Fruit fly (Drosophila melanogaster) whole organism, prepupa: Measurements from ENCODE around the gene Cp18.
A peak's percentile ranks its signal among the peaks of the same experiment; 100 is the strongest.

ENCODE experiments used
- Blimp-1 ChIP-seq: fragments of 200-800 bp; sonication (Bioruptor generic); optimal IDR thresholded peaks from 3 replicates; lab custom pipeline; 2017; ENCODE audit warnings: missing biosample characterization, missing genetic modification characterization, mild to moderate bottlenecking, moderate library complexity, missing genetic modification reagents
- CG10631 ChIP-seq: fragments of 200-800 bp; sonication (Bioruptor generic); optimal IDR thresholded peaks from 2 replicates; lab custom pipeline; 2016; ENCODE audit warnings: missing biosample characterization, missing genetic modification characterization
- CG11294 ChIP-seq: fragments of 200-800 bp; sonication (Bioruptor generic); IDR thresholded peaks from 2 replicates; pipeline ENCODE4 v1.3.6; 2022; ENCODE audit warnings: missing biosample characterization, missing genetic modification characterization
- CG1621 ChIP-seq: fragments of 200-800 bp; sonication (Bioruptor generic); optimal IDR thresholded peaks from 3 replicates; lab custom pipeline; 2018; ENCODE audit warnings: missing biosample characterization, mild to moderate bottlenecking, missing genetic modification characterization
- CG16779 ChIP-seq: fragments of 200-800 bp; sonication (Bioruptor generic); optimal IDR thresholded peaks from 3 replicates; lab custom pipeline; 2017; ENCODE audit warnings: missing biosample characterization, mild to moderate bottlenecking, missing genetic modification characterization
- CG31627 ChIP-seq: fragments of 200-800 bp; sonication (Bioruptor generic); optimal IDR thresholded peaks from 3 replicates; lab custom pipeline; 2016; ENCODE audit warnings: missing biosample characterization, missing genetic modification characterization
- CG32006 ChIP-seq: fragments of 200-800 bp; sonication (Bioruptor generic); optimal IDR thresholded peaks from 3 replicates; lab custom pipeline; 2017; ENCODE audit warnings: missing biosample characterization, mild to moderate bottlenecking, missing genetic modification characterization
- CG34406 ChIP-seq: fragments of 200-800 bp; sonication (Bioruptor generic); optimal IDR thresholded peaks from 3 replicates; lab custom pipeline; 2016; ENCODE audit warnings: missing biosample characterization, missing genetic modification characterization
- CG3919 ChIP-seq: fragments of 200-800 bp; sonication (Bioruptor generic); optimal IDR thresholded peaks from 3 replicates; lab custom pipeline; 2016; ENCODE audit warnings: missing biosample characterization, missing genetic modification characterization
- CG6792 ChIP-seq: fragments of 200-800 bp; sonication (Bioruptor generic); optimal IDR thresholded peaks from 3 replicates; lab custom pipeline; 2016; ENCODE audit warnings: missing biosample characterization, missing genetic modification characterization
- CG6808 ChIP-seq: fragments of 200-800 bp; sonication (Bioruptor generic); optimal IDR thresholded peaks from 3 replicates; lab custom pipeline; 2017; ENCODE audit warnings: missing biosample characterization, missing genetic modification characterization, mild to moderate bottlenecking, moderate library complexity, missing genetic modification reagents
- CG6854 ChIP-seq: fragments of 200-800 bp; sonication (Bioruptor generic); optimal IDR thresholded peaks from 2 replicates; lab custom pipeline; 2017; ENCODE audit warnings: missing biosample characterization, mild to moderate bottlenecking, missing genetic modification characterization
- CG7368 ChIP-seq: fragments of 200-800 bp; sonication (Bioruptor generic); optimal IDR thresholded peaks from 3 replicates; lab custom pipeline; 2016; ENCODE audit warnings: missing biosample characterization, missing genetic modification characterization
- CG8119 ChIP-seq: fragments of 200-800 bp; sonication (Bioruptor generic); IDR thresholded peaks from 3 replicates; pipeline ENCODE4 v1.3.6; 2022; ENCODE audit warnings: missing biosample characterization, missing genetic modification characterization
- CG8632 ChIP-seq: fragments of 200-800 bp; sonication (Bioruptor generic); optimal IDR thresholded peaks from 3 replicates; lab custom pipeline; 2016; ENCODE audit warnings: missing biosample characterization, missing genetic modification characterization
- Eip75B ChIP-seq: fragments of 200-800 bp; sonication (Bioruptor generic); optimal IDR thresholded peaks from 3 replicates; lab custom pipeline; 2016; ENCODE audit warnings: missing biosample characterization, missing genetic modification characterization
- Eip78C ChIP-seq: fragments of 200-800 bp; sonication (Bioruptor generic); peaks from one replicate; lab custom pipeline; 2016; ENCODE audit warnings: missing biosample characterization, missing genetic modification characterization
- Ets96B ChIP-seq: fragments of 200-800 bp; optimal IDR thresholded peaks from 2 replicates; lab custom pipeline; 2019; ENCODE audit warnings: missing biosample characterization, mild to moderate bottlenecking, missing genetic modification characterization, moderate library complexity
- Hr38 ChIP-seq: sonication (Bioruptor generic); optimal IDR thresholded peaks from 2 replicates; lab custom pipeline; 2016; ENCODE audit warnings: missing biosample characterization, missing genetic modification characterization
- Hr39 ChIP-seq: fragments of 200-800 bp; sonication (Bioruptor generic); optimal IDR thresholded peaks from 2 replicates; lab custom pipeline; 2016; ENCODE audit warnings: missing biosample characterization, missing genetic modification characterization
- Smox ChIP-seq: fragments of 200-800 bp; sonication (Bioruptor generic); optimal IDR thresholded peaks from 3 replicates; lab custom pipeline; 2016; ENCODE audit warnings: missing biosample characterization, missing genetic modification characterization
- Sox14 ChIP-seq: fragments of 200-800 bp; sonication (Bioruptor generic); optimal IDR thresholded peaks from 3 replicates; lab custom pipeline; 2016; ENCODE audit warnings: missing biosample characterization, missing genetic modification characterization
- dsx ChIP-seq: fragments of 200-800 bp; optimal IDR thresholded peaks from 3 replicates; lab custom pipeline; 2019; ENCODE audit warnings: missing biosample characterization, mild to moderate bottlenecking, missing genetic modification characterization, moderate library complexity; ENCODE audit not compliant: poor library complexity, severe bottlenecking
- eg ChIP-seq: fragments of 200-800 bp; sonication (Bioruptor generic); IDR thresholded peaks from 3 replicates; pipeline ENCODE4 v1.3.6; 2022; ENCODE audit warnings: missing biosample characterization, missing genetic modification characterization
- esn ChIP-seq: fragments of 200-800 bp; sonication (Bioruptor generic); optimal IDR thresholded peaks from 2 replicates; lab custom pipeline; 2016; ENCODE audit warnings: missing biosample characterization, mild to moderate bottlenecking, missing genetic modification characterization, moderate library complexity
- fd59A ChIP-seq: fragments of 200-800 bp; sonication (Bioruptor generic); optimal IDR thresholded peaks from 2 replicates; lab custom pipeline; 2017; ENCODE audit warnings: missing biosample characterization, mild to moderate bottlenecking, missing genetic modification characterization, missing genetic modification reagents
- fkh ChIP-seq: fragments of 200-800 bp; sonication (Bioruptor generic); optimal IDR thresholded peaks from 3 replicates; lab custom pipeline; 2017; ENCODE audit warnings: missing biosample characterization, mild to moderate bottlenecking, missing genetic modification characterization, moderate library complexity
- net ChIP-seq: fragments of 200-800 bp; sonication (Bioruptor generic); optimal IDR thresholded peaks from 3 replicates; lab custom pipeline; 2016; ENCODE audit warnings: missing biosample characterization, missing genetic modification characterization
- spab ChIP-seq: fragments of 200-800 bp; sonication (Bioruptor generic); optimal IDR thresholded peaks from 2 replicates; lab custom pipeline; 2017; ENCODE audit warnings: missing biosample characterization, mild to moderate bottlenecking, missing genetic modification characterization, missing genetic modification reagents
- ss ChIP-seq, 2 experiments: fragments of 200-800 bp; sonication (Bioruptor generic); optimal IDR thresholded peaks; 2 replicates in 1 of 2; 3 replicates in 1 of 2; lab custom pipeline; 2017 to 2018; ENCODE audit warnings: mild to moderate bottlenecking in 2 of 2, missing biosample characterization in 2 of 2, missing genetic modification characterization in 2 of 2, moderate library complexity in 1 of 2
- svp ChIP-seq: fragments of 200-800 bp; sonication (Bioruptor generic); peaks from one replicate; lab custom pipeline; 2016; ENCODE audit warnings: missing biosample characterization, missing genetic modification characterization
- topi ChIP-seq: fragments of 200-800 bp; sonication (Bioruptor generic); optimal IDR thresholded peaks from 3 replicates; lab custom pipeline; 2016; ENCODE audit warnings: missing biosample characterization, missing genetic modification characterization

Gene Cp18

dm6 chr3L:8726317-8726841 lies at the start of gene Cp18:
Gene Cp18, plus strand, starts transcription at chr3L:8726791.
- TF ChIP-seq Ets96B (tag; lab: Kevin White, UChicago) (no peak), Eip75B (GFP tag; lab: Kevin White, UChicago) (no peak), CG3919 (GFP tag; lab: Kevin White, UChicago) (no peak), Eip78C (no peak), CG6808 (no peak), esn (GFP tag; lab: Kevin White, UChicago) (no peak), CG32006 (GFP tag; lab: Kevin White, UChicago) (no peak), CG11294 (GFP tag; lab: Robert Waterston, UW) (no peak), Hr39 (GFP tag; lab: Kevin White, UChicago) (no peak), topi (no peak), CG10631 (GFP tag; lab: Kevin White, UChicago) (no peak), CG31627 (GFP tag; lab: Kevin White, UChicago) (no peak), net (GFP tag; lab: Kevin White, UChicago) (no peak), Blimp-1 (GFP tag; lab: Kevin White, UChicago) (no peak)
- TF ChIP-seq, all 60 proteins: peak for 0

- TF ChIP-seq spab: no peak
- TF ChIP-seq CG1621: no peak
- no peak for TF ChIP-seq fd59A (GFP tag; lab: Kevin White, UChicago)
- no peak for TF ChIP-seq CG8632 (GFP tag; lab: Kevin White, UChicago)
- no peak for TF ChIP-seq Eip75B (GFP tag; lab: Kevin White, UChicago)
- TF ChIP-seq Hr38 (GFP tag; lab: Kevin White, UChicago): no peak
- no peak for TF ChIP-seq CG34406 (GFP tag; lab: Kevin White, UChicago)
- TF ChIP-seq CG8119 (GFP tag; lab: Robert Waterston, UW): no peak
These were observed 48.8 kb upstream of the Cp18 start for dm6 chr3L:8677774-8678173.

DNA sequence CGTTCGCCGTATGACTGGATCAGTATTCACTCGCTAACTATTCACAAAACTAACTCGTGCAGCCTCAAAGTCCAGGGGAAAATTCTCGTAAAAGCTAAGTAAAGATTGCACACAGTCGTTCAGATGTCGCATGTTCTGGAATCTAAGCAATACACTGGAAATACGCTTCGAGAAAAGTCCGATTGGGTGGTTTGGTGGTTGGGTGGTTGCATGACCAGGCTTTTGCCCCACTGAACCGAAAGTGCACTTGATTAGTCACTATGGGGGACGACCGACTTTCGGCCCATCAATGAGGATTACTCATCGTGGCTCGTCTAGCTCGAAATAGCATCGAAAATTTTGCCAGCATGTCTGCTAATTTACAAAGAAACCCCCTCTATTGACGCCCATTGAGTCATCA lies 46.2 kb upstream of the Cp18 start:
- no peak for TF ChIP-seq CG6854 (GFP tag; lab: Kevin White, UChicago)
- no peak for TF ChIP-seq CG7368 (GFP tag; lab: Kevin White, UChicago)
- no peak for TF ChIP-seq CG16779 (tag; lab: Kevin White, UChicago)
- TF ChIP-seq fd59A (GFP tag; lab: Kevin White, UChicago): no peak
- TF ChIP-seq Sox14 (GFP tag; lab: Kevin White, UChicago): no peak
- no peak for TF ChIP-seq CG6792 (GFP tag; lab: Kevin White, UChicago)

DNA sequence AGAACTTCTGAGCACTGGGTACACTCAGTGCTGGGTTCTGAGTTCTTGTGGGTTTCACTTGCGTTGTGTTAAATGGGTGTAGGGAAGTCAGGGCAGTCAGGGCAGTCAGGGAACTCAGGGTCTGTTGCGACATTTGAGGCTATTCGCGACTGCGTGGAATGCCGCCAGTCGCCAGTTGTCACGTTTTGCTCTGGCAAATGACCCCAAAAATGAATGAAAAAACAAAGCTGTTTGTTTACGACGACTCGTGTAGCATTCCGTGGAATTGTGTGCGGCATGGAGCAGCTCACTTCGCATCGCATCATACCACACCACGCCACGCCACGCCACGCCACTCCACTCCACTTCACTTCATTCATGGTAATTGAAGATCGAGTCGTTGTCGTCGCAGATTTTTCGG lies 45.3 kb upstream of the Cp18 start:
- TF ChIP-seq esn (GFP tag; lab: Kevin White, UChicago) (no peak), dsx (GFP tag; lab: Kevin White, UChicago) (no peak), eg (GFP tag; lab: Robert Waterston, UW) (0 out of 3 replicates have a peak, but pooled peaks have one; percentile 27), topi (no peak), svp (peak; percentile 83), Smox (no peak), Eip78C (peak; percentile 33), Sox14 (GFP tag; lab: Kevin White, UChicago) (no peak), ss (GFP tag; optimal IDR thresholded peaks at IDR 0.05; lab: Kevin White, UChicago) (no peak)

DNA sequence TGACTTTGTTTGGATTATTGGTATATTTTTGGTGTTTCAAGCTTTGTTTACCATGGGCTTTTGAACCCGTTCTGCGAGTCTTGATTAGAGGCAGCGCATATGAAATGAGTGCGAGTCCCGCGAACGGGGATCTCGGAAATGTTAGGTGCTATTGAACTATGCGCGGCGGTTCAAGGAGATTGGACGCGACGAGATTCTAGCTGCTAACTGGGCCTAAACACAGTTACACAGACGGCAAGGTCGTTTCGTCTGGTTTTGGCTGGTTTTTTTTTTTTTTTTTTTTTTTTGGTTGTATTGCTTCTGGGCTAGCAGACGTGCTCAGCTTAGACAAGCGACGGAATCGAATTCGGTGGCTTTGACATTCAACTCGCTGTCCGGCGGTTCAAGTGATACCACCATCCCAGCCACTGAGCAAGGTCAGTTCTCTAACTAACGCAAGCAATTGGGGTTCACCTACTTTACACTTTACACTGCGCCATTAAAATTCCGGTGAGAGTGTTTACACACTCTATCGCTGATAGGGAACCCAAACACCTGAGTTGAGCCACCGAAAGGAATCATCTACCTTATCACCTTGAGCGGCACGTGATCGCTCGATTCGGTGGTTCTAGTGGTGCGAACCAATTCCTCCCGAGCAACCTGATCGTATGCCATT lies 44.6 kb upstream of the Cp18 start:
- TF ChIP-seq fkh: peak; percentile 47
- TF ChIP-seq CG6854 (GFP tag; lab: Kevin White, UChicago): no peak
